Worm (Caenorhabditis elegans): ENCODE measurements around the gene nlp-18.

nlp-18 gene

ce11 chrII:11043546-11044192 is 13.5 kb upstream of the nlp-18 start:
- TF ChIP-seq nhr-43 (tag; optimal IDR thresholded peaks at IDR 0.05; ENCODE audit: poor library complexity, severe bottlenecking) (no peak), R02D3.7 (tag; optimal IDR thresholded peaks at IDR 0.05) (no peak), elt-1 (tag; optimal IDR thresholded peaks at IDR 0.05) (peak; percentile 86)

DNA sequence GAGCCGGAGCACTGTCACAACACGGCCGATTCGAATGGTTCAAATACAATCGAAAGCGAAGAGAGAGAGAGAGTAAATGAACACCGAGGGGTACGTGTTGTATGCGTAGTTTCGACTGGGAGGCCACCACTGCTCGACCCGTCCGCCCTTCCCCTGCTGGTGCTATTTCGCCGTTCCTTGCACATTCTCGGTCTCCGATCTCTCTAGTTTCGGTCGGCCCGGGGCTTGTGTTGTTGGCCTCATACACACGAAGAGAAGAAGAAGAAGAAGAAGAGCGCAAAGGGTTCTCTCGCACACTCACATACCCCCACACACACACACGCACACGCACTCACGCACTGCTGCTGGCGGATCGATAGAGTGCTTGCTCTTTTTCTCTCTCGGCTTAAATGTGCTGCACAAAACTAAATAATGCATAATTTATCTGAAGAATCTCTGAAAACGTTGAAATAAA is 12.7 kb upstream of the nlp-18 start:
- TF ChIP-seq nhr-67 (tag; optimal IDR thresholded peaks at IDR 0.05): no peak
- peak; percentile 94 for TF ChIP-seq hmg-11 (tag; optimal IDR thresholded peaks at IDR 0.05)
- peak; percentile 19 for TF ChIP-seq unc-62 (GFP tag; optimal IDR thresholded peaks at IDR 0.05)
- peak; percentile 89 for TF ChIP-seq elt-2 (tag; optimal IDR thresholded peaks at IDR 0.05)
- TF ChIP-seq egl-27 (tag; optimal IDR thresholded peaks at IDR 0.05): peak; percentile 52
- TF ChIP-seq fos-1 (tag; optimal IDR thresholded peaks at IDR 0.05): no peak
- TF ChIP-seq R02D3.7 (tag; optimal IDR thresholded peaks at IDR 0.05): no peak
- TF ChIP-seq lin-15B (tag; optimal IDR thresholded peaks at IDR 0.05): peak; percentile 67
- TF ChIP-seq ceh-28 (tag; optimal IDR thresholded peaks at IDR 0.05): peak; percentile 78
- no peak for TF ChIP-seq fkh-2 (tag; optimal IDR thresholded peaks at IDR 0.05)
- TF ChIP-seq fkh-10 (GFP tag; optimal IDR thresholded peaks at IDR 0.05): peak; percentile 45
- TF ChIP-seq elt-3 (tag; optimal IDR thresholded peaks at IDR 0.05): no peak
- no peak for TF ChIP-seq unc-39 (tag; optimal IDR thresholded peaks at IDR 0.05)
- peak; percentile 42 for TF ChIP-seq jun-1 (tag; optimal IDR thresholded peaks at IDR 0.05)
- peak; percentile 25 for TF ChIP-seq sea-2 (GFP tag; optimal IDR thresholded peaks at IDR 0.05)
- TF ChIP-seq nhr-28 (tag; optimal IDR thresholded peaks at IDR 0.05): no peak
- TF ChIP-seq snpc-4 (tag; optimal IDR thresholded peaks at IDR 0.05): peak; percentile 21
- no peak for TF ChIP-seq ceh-9 (tag; optimal IDR thresholded peaks at IDR 0.05)
- peak; percentile 55 for TF ChIP-seq egl-5 (tag; optimal IDR thresholded peaks at IDR 0.05)
- peak; percentile 31 for TF ChIP-seq lsy-12 (tag; optimal IDR thresholded peaks at IDR 0.05)
- no peak for TF ChIP-seq nhr-43 (tag; optimal IDR thresholded peaks at IDR 0.05; ENCODE audit: poor library complexity, severe bottlenecking)
- TF ChIP-seq ztf-11 (tag; optimal IDR thresholded peaks at IDR 0.05): peak; percentile 18
- TF ChIP-seq nfya-1 (tag; optimal IDR thresholded peaks at IDR 0.05; ENCODE audit: insufficient read depth): peak; percentile 86
- peak; percentile 23 for TF ChIP-seq tbx-2 (tag; optimal IDR thresholded peaks at IDR 0.05)
- peak; percentile 71 for TF ChIP-seq pqm-1 (tag; optimal IDR thresholded peaks at IDR 0.05)
- TF ChIP-seq skn-1 (tag; optimal IDR thresholded peaks at IDR 0.05): peak; percentile 46
- peak; percentile 24 for TF ChIP-seq nhr-25 (tag; optimal IDR thresholded peaks at IDR 0.05)
- TF ChIP-seq pha-4 (tag; optimal IDR thresholded peaks at IDR 0.05): peak; percentile 64
- no peak for TF ChIP-seq nhr-237 (tag; optimal IDR thresholded peaks at IDR 0.05)
- no peak for TF ChIP-seq nhr-11 (tag; optimal IDR thresholded peaks at IDR 0.05)
- TF ChIP-seq ZK546.5 (tag; optimal IDR thresholded peaks at IDR 0.05): no peak
- no peak for TF ChIP-seq nhr-77 (tag; optimal IDR thresholded peaks at IDR 0.05)
- no peak for TF ChIP-seq elt-1 (tag; optimal IDR thresholded peaks at IDR 0.05)
- peak; percentile 86 for TF ChIP-seq lin-39 (tag; optimal IDR thresholded peaks at IDR 0.05)
- no peak for TF ChIP-seq mdl-1 (tag; optimal IDR thresholded peaks at IDR 0.05)

- TF ChIP-seq lin-39 (tag; optimal IDR thresholded peaks at IDR 0.05): peak; percentile 12
- no peak for TF ChIP-seq mdl-1 (tag; optimal IDR thresholded peaks at IDR 0.05)
- TF ChIP-seq daf-12 (tag; optimal IDR thresholded peaks at IDR 0.05): no peak
- peak; percentile 49 for TF ChIP-seq ceh-28 (tag; optimal IDR thresholded peaks at IDR 0.05)
- no peak for TF ChIP-seq nhr-76 (tag; optimal IDR thresholded peaks at IDR 0.05)
- TF ChIP-seq zag-1 (tag; optimal IDR thresholded peaks at IDR 0.05): no peak
- TF ChIP-seq pqm-1 (tag; optimal IDR thresholded peaks at IDR 0.05): no peak
- peak; percentile 47 for TF ChIP-seq nfya-1 (tag; optimal IDR thresholded peaks at IDR 0.05; ENCODE audit: insufficient read depth)
- TF ChIP-seq egl-5 (tag; optimal IDR thresholded peaks at IDR 0.05): no peak
These were observed 11.7 kb upstream of the nlp-18 start for ce11 chrII:11041846-11042262.
